Fruit fly (Drosophila melanogaster) whole organism, adult: ENCODE data around the gene CG14439.

Experiments used
- CG12768 ChIP-seq: fragments of 200-800 bp; sonication (Bioruptor generic); optimal IDR thresholded peaks from 2 replicates; lab custom pipeline; 2017; ENCODE audit warnings: missing biosample characterization, missing genetic modification characterization, mild to moderate bottlenecking, moderate library complexity, missing genetic modification reagents
- CG14711 ChIP-seq: fragments of 200-800 bp; sonication (Bioruptor generic); optimal IDR thresholded peaks from 2 replicates; lab custom pipeline; 2018; ENCODE audit warnings: missing biosample characterization, mild to moderate bottlenecking, missing genetic modification characterization, moderate library complexity
- CG1620 ChIP-seq: fragments of 200-800 bp; sonication (Bioruptor generic); optimal IDR thresholded peaks from 2 replicates; lab custom pipeline; 2016; ENCODE audit warnings: missing biosample characterization, missing genetic modification characterization
- CG33017 ChIP-seq: fragments of 200-800 bp; sonication (Bioruptor generic); optimal IDR thresholded peaks from 2 replicates; lab custom pipeline; 2018; ENCODE audit warnings: missing biosample characterization, mild to moderate bottlenecking, missing genetic modification characterization, moderate library complexity
- CG7045 ChIP-seq: fragments of 200-800 bp; sonication (Bioruptor generic); optimal IDR thresholded peaks from 2 replicates; lab custom pipeline; 2017; ENCODE audit warnings: missing biosample characterization, mild to moderate bottlenecking, missing genetic modification characterization
- CG7101 ChIP-seq: fragments of 200-800 bp; sonication (Bioruptor generic); optimal IDR thresholded peaks from 2 replicates; lab custom pipeline; 2018; ENCODE audit warnings: missing biosample characterization, mild to moderate bottlenecking, missing genetic modification characterization, moderate library complexity
- Mnt ChIP-seq: fragments of 200-800 bp; sonication (Bioruptor generic); optimal IDR thresholded peaks from 2 replicates; lab custom pipeline; 2016; ENCODE audit warnings: missing biosample characterization, mild to moderate bottlenecking, missing genetic modification characterization
- cnc ChIP-seq, 2 experiments: fragments of >200 bp; optimal IDR thresholded peaks; 2 replicates each; lab custom pipeline; 2017
- kay ChIP-seq: fragments of 200-800 bp; sonication (Bioruptor generic); peaks from one replicate; lab custom pipeline; 2016; ENCODE audit warnings: missing biosample characterization, missing genetic modification characterization, borderline replicate concordance
- ovo ChIP-seq: fragments of 200-800 bp; sonication (Bioruptor generic); optimal IDR thresholded peaks from 2 replicates; lab custom pipeline; 2016; ENCODE audit warnings: missing biosample characterization, missing genetic modification characterization
- pad ChIP-seq: fragments of 200-800 bp; sonication (Bioruptor generic); optimal IDR thresholded peaks from 3 replicates; lab custom pipeline; 2017; ENCODE audit warnings: missing biosample characterization, missing genetic modification characterization, mild to moderate bottlenecking, moderate library complexity, missing genetic modification reagents
- tj ChIP-seq: fragments of 200-800 bp; sonication (Bioruptor generic); optimal IDR thresholded peaks from 3 replicates; lab custom pipeline; 2017; ENCODE audit warnings: missing biosample characterization, mild to moderate bottlenecking, missing genetic modification characterization, moderate library complexity
- toe ChIP-seq: fragments of 200-800 bp; sonication (Bioruptor generic); optimal IDR thresholded peaks from 2 replicates; lab custom pipeline; 2016; ENCODE audit warnings: missing biosample characterization, missing genetic modification characterization

- TF ChIP-seq toe (no peak), pad (no peak), CG14711 (tag; lab: Kevin White, UChicago) (no peak), Mnt (GFP tag; lab: Kevin White, UChicago) (no peak), ovo (GFP tag; lab: Kevin White, UChicago) (no peak), cnc (optimal IDR thresholded peaks at IDR 0.05; lab: Kevin White, UChicago) (no peak), CG7101 (tag; lab: Kevin White, UChicago) (no peak), CG33017 (tag; lab: Kevin White, UChicago) (no peak), tj (no peak), kay (GFP tag; lab: Kevin White, UChicago) (no peak), CG7045 (GFP tag; lab: Kevin White, UChicago) (no peak), CG1620 (no peak), CG12768 (GFP tag; lab: Kevin White, UChicago) (no peak)
Measured at dm6 chrX:6719968-6720367, 27.4 kb upstream of the CG14439 start.
